Fruit fly (Drosophila melanogaster): ENCODE results near the gene mnb.

DNA sequence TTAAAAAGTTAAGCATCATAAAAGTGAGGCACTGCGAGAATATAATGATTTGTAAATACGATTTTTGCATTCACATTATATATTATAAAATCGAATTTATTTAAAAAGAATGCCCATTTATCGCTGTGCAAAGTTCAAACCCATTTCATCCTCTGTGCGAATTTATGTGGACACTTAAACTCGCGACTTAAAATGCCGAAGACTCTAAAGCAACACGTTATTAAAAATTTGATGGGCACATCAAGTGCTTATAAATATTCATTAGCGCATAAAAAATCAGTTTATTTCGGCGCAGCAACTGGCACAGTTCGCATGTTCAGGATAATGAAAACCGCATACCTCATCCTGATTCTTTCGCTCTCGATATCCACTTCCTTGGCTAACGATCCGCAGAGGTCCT is 855 bp upstream of the mnb start, which contains the start of gene CG6788:
- no peak for TF ChIP-seq psq (optimal IDR thresholded peaks at IDR 0.05)
- no peak for TF ChIP-seq Myc (optimal IDR thresholded peaks at IDR 0.05)
- TF ChIP-seq insv (optimal IDR thresholded peaks at IDR 0.05), result no peak
- no peak for TF ChIP-seq Sin3A (optimal IDR thresholded peaks at IDR 0.05)
- no peak for TF ChIP-seq h (optimal IDR thresholded peaks at IDR 0.05)
- TF ChIP-seq ttk (optimal IDR thresholded peaks at IDR 0.05), result no peak

Data from Kc167 (cell line).